Worm (Caenorhabditis elegans) whole organism, L4/young adult: ENCODE measurements around the gene nhr-143.

ENCODE experiments used
- dao-5 ChIP-seq: sonication (generic microtip); optimal IDR thresholded peaks from 2 replicates; lab custom pipeline; 2016; ENCODE audit warnings: missing genotype, missing genetic modification characterization, moderate library complexity, missing compliant biosample characterization
- him-1 ChIP-seq: sonication (generic microtip); optimal IDR thresholded peaks from 2 replicates; lab custom pipeline; 2016; ENCODE audit warnings: missing genotype, missing genetic modification reagents, missing genetic modification characterization, missing compliant biosample characterization

DNA sequence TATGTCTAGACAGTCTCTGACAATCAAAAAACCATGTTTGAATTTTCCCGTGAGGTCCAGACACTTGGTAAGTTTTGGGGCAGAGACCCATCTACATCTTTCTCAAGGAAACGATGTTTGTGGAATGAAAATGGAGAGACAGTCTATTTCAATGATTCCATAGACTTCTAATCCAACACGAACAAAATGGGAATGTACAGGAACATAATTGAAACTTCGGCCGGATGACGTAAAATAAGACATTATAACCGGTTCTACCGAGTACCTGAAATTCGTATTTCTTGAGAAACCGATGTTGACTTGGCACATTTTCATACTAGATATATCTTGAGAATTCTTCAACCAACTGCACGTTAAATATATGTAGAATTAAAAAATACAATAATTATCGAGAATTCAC is 13.4 kb upstream of the nhr-143 start, which contains the start of gene str-87:
- no peak for TF ChIP-seq dao-5 (tag; lab: Kevin White, UChicago)
- no peak for TF ChIP-seq him-1
